Worm (Caenorhabditis elegans) whole organism, L4/young adult: ENCODE results near the gene mrpl-40.

Experiments used
- W03F9.2 ChIP-seq: fragments of 150-350 bp; optimal IDR thresholded peaks from 2 replicates; lab custom pipeline; 2014; ENCODE audit warnings: missing biosample characterization, missing genetic modification characterization
- dao-5 ChIP-seq: sonication (generic microtip); optimal IDR thresholded peaks from 2 replicates; lab custom pipeline; 2016; ENCODE audit warnings: missing genotype, missing genetic modification characterization, moderate library complexity, missing compliant biosample characterization
- him-1 ChIP-seq: sonication (generic microtip); optimal IDR thresholded peaks from 2 replicates; lab custom pipeline; 2016; ENCODE audit warnings: missing genotype, missing genetic modification reagents, missing genetic modification characterization, missing compliant biosample characterization

- no peak for TF ChIP-seq dao-5
- no peak for TF ChIP-seq him-1
- TF ChIP-seq W03F9.2 (tag; lab: Kevin White, UChicago), result no peak
Measured at ce11 chrIII:117210-117609, 29.9 kb downstream of the mrpl-40 start, which contains the start of gene C29F9.5.
